Fruit fly (Drosophila melanogaster): Measurements from ENCODE around the gene C3G.

Gene C3G

dm6 chrX:6804485-6805295, 1.3 kb upstream of the C3G start (continued):
- TF ChIP-seq inv (GFP tag; IDR thresholded peaks at IDR 0.05; ENCODE audit: partially characterized antibody) (no peak), sqz (GFP tag; optimal IDR thresholded peaks at IDR 0.05) (no peak), lilli (GFP tag; optimal IDR thresholded peaks at IDR 0.05) (peak; percentile 77), vfl (GFP tag; optimal IDR thresholded peaks at IDR 0.05) (peak; percentile 33), Ssrp (tag; optimal IDR thresholded peaks at IDR 0.05) (peak; percentile 60), CG16815 (GFP tag; optimal IDR thresholded peaks at IDR 0.05) (peak; percentile 76), sc (optimal IDR thresholded peaks at IDR 0.05) (no peak), sc (GFP tag; optimal IDR thresholded peaks at IDR 0.05) (no peak), Dp (GFP tag; optimal IDR thresholded peaks at IDR 0.05) (no peak), CG4424 (GFP tag; optimal IDR thresholded peaks at IDR 0.05) (peak; percentile 70), Dref (GFP tag; IDR thresholded peaks at IDR 0.05) (0 out of 2 replicates have a peak, but pooled peaks have one; percentile 16), CG18476 (GFP tag; optimal IDR thresholded peaks at IDR 0.05) (peak; percentile 67), CG31365 (tag; optimal IDR thresholded peaks at IDR 0.05) (peak; percentile 18), Rfx (GFP tag; IDR thresholded peaks at IDR 0.05) (peak; percentile 90), Antp (GFP tag; optimal IDR thresholded peaks at IDR 0.05) (peak; percentile 55), trem (tag; optimal IDR thresholded peaks at IDR 0.05) (peak; percentile 59), Bdp1 (GFP tag; optimal IDR thresholded peaks at IDR 0.05) (peak; percentile 38), sens (GFP tag) (peak; percentile 98), Ets65A (GFP tag) (peak; percentile 93), CG8290 (GFP tag; optimal IDR thresholded peaks at IDR 0.05) (no peak), CG8290 (tag; optimal IDR thresholded peaks at IDR 0.05) (no peak), NC2β (GFP tag; optimal IDR thresholded peaks at IDR 0.05) (peak; percentile 56), Awh (GFP tag; IDR thresholded peaks at IDR 0.05) (peak; percentile 92), Oaz (GFP tag; IDR thresholded peaks at IDR 0.05) (no peak), CG9876 (GFP tag; optimal IDR thresholded peaks at IDR 0.05) (no peak), CG3163 (GFP tag; optimal IDR thresholded peaks at IDR 0.05) (peak; percentile 16), CG10543 (GFP tag; optimal IDR thresholded peaks at IDR 0.05) (no peak), nerfin-2 (GFP tag; IDR thresholded peaks at IDR 0.05; ENCODE audit: partially characterized antibody) (no peak), Jarid2 (GFP tag; optimal IDR thresholded peaks at IDR 0.05) (peak; percentile 16), cas (GFP tag; IDR thresholded peaks at IDR 0.05) (peak; percentile 74), H15 (GFP tag; IDR thresholded peaks at IDR 0.05) (peak; percentile 86), CG15011 (GFP tag; optimal IDR thresholded peaks at IDR 0.05) (no peak), CG4360 (GFP tag; IDR thresholded peaks at IDR 0.05) (peak; percentile 55), kay (GFP tag; optimal IDR thresholded peaks at IDR 0.05) (peak; percentile 5), caup (GFP tag; optimal IDR thresholded peaks at IDR 0.05; ENCODE audit: severe bottlenecking) (peak; percentile 75), CG13424 (tag; optimal IDR thresholded peaks at IDR 0.05) (peak; percentile 70), gt (GFP tag; IDR thresholded peaks at IDR 0.05) (no peak; the same call in 1 of the 2 replicates), CG9437 (GFP tag; optimal IDR thresholded peaks at IDR 0.05) (peak; percentile 63), ci (GFP tag; IDR thresholded peaks at IDR 0.05) (peak; percentile 97), ranshi (GFP tag; IDR thresholded peaks at IDR 0.05) (peak; percentile 89), Nf-YC (tag; optimal IDR thresholded peaks at IDR 0.05) (no peak), CG1233 (GFP tag; optimal IDR thresholded peaks at IDR 0.05) (peak; percentile 46), Dip2 (GFP tag; IDR thresholded peaks at IDR 0.05) (no peak), C15 (GFP tag; IDR thresholded peaks at IDR 0.05) (peak; percentile 24; the same call in 1 of the 3 replicates), so (GFP tag; IDR thresholded peaks at IDR 0.05) (peak; percentile 84), CG10209 (GFP tag; optimal IDR thresholded peaks at IDR 0.05) (peak; percentile 79), CG10462 (GFP tag; optimal IDR thresholded peaks at IDR 0.05) (peak; percentile 52), CG30431 (GFP tag; optimal IDR thresholded peaks at IDR 0.05) (peak; percentile 59), CG12942 (GFP tag; optimal IDR thresholded peaks at IDR 0.05) (peak; percentile 54), kah (GFP tag; optimal IDR thresholded peaks at IDR 0.05) (no peak), schlank (tag; optimal IDR thresholded peaks at IDR 0.05) (no peak)

Data from whole organism, embryonic.